Fruit fly (Drosophila melanogaster): ENCODE results near the gene HERC2.

- TF ChIP-seq usp (GFP tag; optimal IDR thresholded peaks at IDR 0.05) (no peak), CG8478 (optimal IDR thresholded peaks at IDR 0.05) (no peak), psq (optimal IDR thresholded peaks at IDR 0.05) (no peak), Dll (optimal IDR thresholded peaks at IDR 0.05) (no peak)
Measured at dm6 chrX:20423747-20424165, 29.6 kb downstream of the HERC2 start, which contains the start of the genes Pp4-19C and cactin.

Measured in whole organism.